Worm (Caenorhabditis elegans) whole organism, L2 larva: ENCODE data around the gene E01G6.1.

Source experiments
- C34F6.9 ChIP-seq: fragments of 150-350 bp; optimal IDR thresholded peaks from 2 replicates; lab custom pipeline; 2014; ENCODE audit warnings: missing biosample characterization, missing genetic modification characterization
- Y55F3AM.14 ChIP-seq: fragments of 200-800 bp; sonication (Bioruptor generic); optimal IDR thresholded peaks from 2 replicates; lab custom pipeline; 2018; ENCODE audit warnings: mild to moderate bottlenecking, missing genetic modification characterization, missing compliant biosample characterization
- alr-1 ChIP-seq: fragments of 150-350 bp; optimal IDR thresholded peaks from 2 replicates; lab custom pipeline; 2014; ENCODE audit warnings: missing biosample characterization, missing genetic modification characterization
- aly-2 ChIP-seq: fragments of 150-350 bp; optimal IDR thresholded peaks from 2 replicates; lab custom pipeline; 2014; ENCODE audit warnings: missing biosample characterization, missing genetic modification characterization
- ama-1 ChIP-seq: fragments of 150-350 bp; optimal IDR thresholded peaks from 2 replicates; lab custom pipeline; 2018; ENCODE audit warnings: inconsistent platforms
- blmp-1 ChIP-seq: sonication (generic microtip); optimal IDR thresholded peaks from 2 replicates; lab custom pipeline; 2017; ENCODE audit warnings: missing genetic modification characterization, mild to moderate bottlenecking, missing compliant biosample characterization, antibody characterized with exemption, moderate library complexity; ENCODE audit not compliant: insufficient read depth
- ceh-16 ChIP-seq: fragments of 150-350 bp; optimal IDR thresholded peaks from 2 replicates; lab custom pipeline; 2014; ENCODE audit warnings: missing biosample characterization, missing genetic modification characterization
- ceh-82 ChIP-seq: fragments of 150-350 bp; optimal IDR thresholded peaks from 2 replicates; lab custom pipeline; 2014; ENCODE audit warnings: missing biosample characterization, missing genetic modification characterization
- egl-27 ChIP-seq: sonication (generic microtip); optimal IDR thresholded peaks from 3 replicates; lab custom pipeline; 2017; ENCODE audit warnings: missing biosample characterization, missing genetic modification reagents, missing genetic modification characterization
- elt-1 ChIP-seq: fragments of 150-350 bp; optimal IDR thresholded peaks from 2 replicates; lab custom pipeline; 2014; ENCODE audit warnings: missing biosample characterization, missing genetic modification characterization
- elt-3 ChIP-seq: sonication (generic microtip); optimal IDR thresholded peaks from 2 replicates; lab custom pipeline; 2017; ENCODE audit warnings: missing biosample characterization, missing genetic modification characterization
- fos-1 ChIP-seq: fragments of 150-350 bp; optimal IDR thresholded peaks from 2 replicates; lab custom pipeline; 2014; ENCODE audit warnings: missing biosample characterization, missing genetic modification characterization
- gmeb-1 ChIP-seq: fragments of 150-350 bp; optimal IDR thresholded peaks from 2 replicates; lab custom pipeline; 2014; ENCODE audit warnings: missing biosample characterization, missing genetic modification characterization
- lin-11 ChIP-seq: fragments of 150-350 bp; sonication (generic microtip); optimal IDR thresholded peaks from 2 replicates; lab custom pipeline; 2014; ENCODE audit warnings: missing biosample characterization, missing genetic modification characterization, inconsistent platforms, mixed read lengths
- lin-13 ChIP-seq: fragments of 150-350 bp; optimal IDR thresholded peaks from 2 replicates; lab custom pipeline; 2014; ENCODE audit warnings: missing biosample characterization, missing genetic modification reagents, missing genetic modification characterization
- lin-39 ChIP-seq: fragments of 150-350 bp; optimal IDR thresholded peaks from 2 replicates; lab custom pipeline; 2014; ENCODE audit warnings: missing biosample characterization, missing genetic modification reagents, missing genetic modification characterization
- lsy-2 ChIP-seq, 2 experiments: fragments of 150-350 bp in 1 of 2; sonication (generic microtip) in 1 of 2; optimal IDR thresholded peaks; 2 replicates each; lab custom pipeline; 2014 to 2017; ENCODE audit warnings: missing biosample characterization in 2 of 2, missing genetic modification characterization in 2 of 2
- mab-5 ChIP-seq: fragments of 150-350 bp; optimal IDR thresholded peaks from 2 replicates; lab custom pipeline; 2014; ENCODE audit warnings: missing biosample characterization, missing genetic modification characterization
- mbf-1 ChIP-seq: sonication (generic microtip); optimal IDR thresholded peaks from 2 replicates; lab custom pipeline; 2017; ENCODE audit warnings: missing biosample characterization, missing genetic modification characterization
- mdl-1 ChIP-seq, 2 experiments: fragments of 150-350 bp in 1 of 2; sonication (generic microtip) in 1 of 2; optimal IDR thresholded peaks; 2 replicates each; lab custom pipeline; 2017; ENCODE audit warnings: missing biosample characterization in 2 of 2, missing genetic modification characterization in 2 of 2
- nhr-10 ChIP-seq: sonication (generic microtip); optimal IDR thresholded peaks from 2 replicates; lab custom pipeline; 2017; ENCODE audit warnings: missing biosample characterization, missing genetic modification characterization
- nhr-11 ChIP-seq: fragments of 150-350 bp; optimal IDR thresholded peaks from 2 replicates; lab custom pipeline; 2014; ENCODE audit warnings: missing biosample characterization, missing genetic modification characterization
- nhr-12 ChIP-seq: fragments of 150-350 bp; optimal IDR thresholded peaks from 2 replicates; lab custom pipeline; 2014; ENCODE audit warnings: missing biosample characterization, missing genetic modification characterization
- nhr-129 ChIP-seq: fragments of 150-350 bp; optimal IDR thresholded peaks from 2 replicates; lab custom pipeline; 2014; ENCODE audit warnings: missing biosample characterization, missing genetic modification characterization
- nhr-21 ChIP-seq: fragments of 150-350 bp; optimal IDR thresholded peaks from 2 replicates; lab custom pipeline; 2014; ENCODE audit warnings: missing biosample characterization, missing genetic modification characterization
- nhr-23 ChIP-seq: fragments of 150-350 bp; optimal IDR thresholded peaks from 2 replicates; lab custom pipeline; 2014; ENCODE audit warnings: missing biosample characterization, missing genetic modification reagents, missing genetic modification characterization
- nhr-237 ChIP-seq: fragments of 150-350 bp; optimal IDR thresholded peaks from 2 replicates; lab custom pipeline; 2014; ENCODE audit warnings: missing biosample characterization, missing genetic modification characterization
- nhr-6 ChIP-seq: fragments of 150-350 bp; optimal IDR thresholded peaks from 2 replicates; lab custom pipeline; 2014; ENCODE audit warnings: missing biosample characterization, missing genetic modification characterization
- nhr-77 ChIP-seq: fragments of 150-350 bp; optimal IDR thresholded peaks from 2 replicates; lab custom pipeline; 2014; ENCODE audit warnings: missing biosample characterization, missing genetic modification characterization
- skn-1 ChIP-seq: sonication (generic microtip); optimal IDR thresholded peaks from 2 replicates; lab custom pipeline; 2017; ENCODE audit warnings: missing biosample characterization, missing genetic modification characterization
- sma-3 ChIP-seq: sonication (generic microtip); optimal IDR thresholded peaks from 2 replicates; lab custom pipeline; 2016; ENCODE audit warnings: missing genetic modification reagents, missing genetic modification characterization, missing compliant biosample characterization
- sma-9 ChIP-seq, 2 experiments: fragments of 150-350 bp in 1 of 2; sonication (generic microtip) in 1 of 2; optimal IDR thresholded peaks; 2 replicates each; lab custom pipeline; 2014 to 2016; ENCODE audit warnings: missing genetic modification characterization in 2 of 2, mild to moderate bottlenecking in 1 of 2, missing biosample characterization in 1 of 2, missing compliant biosample characterization in 1 of 2, missing genetic modification reagents in 1 of 2, moderate library complexity in 1 of 2
- snpc-4 ChIP-seq: fragments of 150-350 bp; optimal IDR thresholded peaks from 2 replicates; lab custom pipeline; 2014; ENCODE audit warnings: missing biosample characterization, missing genetic modification characterization
- unc-39 ChIP-seq: fragments of 150-350 bp; optimal IDR thresholded peaks from 2 replicates; lab custom pipeline; 2014; ENCODE audit warnings: missing biosample characterization, missing genetic modification characterization
- unc-55 ChIP-seq: fragments of 150-350 bp; sonication (generic microtip); optimal IDR thresholded peaks from 3 replicates; lab custom pipeline; 2014; ENCODE audit warnings: missing biosample characterization, missing genetic modification reagents, missing genetic modification characterization
- zag-1 ChIP-seq: fragments of 150-350 bp; optimal IDR thresholded peaks from 2 replicates; lab custom pipeline; 2014; ENCODE audit warnings: missing biosample characterization, missing genetic modification characterization
- ztf-1 ChIP-seq: fragments of 200-800 bp; sonication (Bioruptor generic); conservative IDR thresholded peaks from 2 replicates; pipeline ENCODE4 v1.3.6; 2022; ENCODE audit warnings: missing genetic modification characterization, missing compliant biosample characterization
- ztf-11 ChIP-seq: sonication (generic microtip); optimal IDR thresholded peaks from 2 replicates; lab custom pipeline; 2017; ENCODE audit warnings: missing biosample characterization, missing genetic modification characterization
- ztf-4 ChIP-seq: fragments of 150-350 bp; optimal IDR thresholded peaks from 2 replicates; lab custom pipeline; 2014; ENCODE audit warnings: missing biosample characterization, missing genetic modification characterization

Gene E01G6.1

ce11 chrX:12260381-12260931, at the start of gene E01G6.1:
Gene E01G6.1, plus strand, starts transcription at chrX:12260881.
- no peak for TF ChIP-seq nhr-10 (tag; lab: Kevin White, UChicago)
- TF ChIP-seq unc-39 (tag; lab: Kevin White, UChicago) = no peak
- TF ChIP-seq lin-11 (tag; lab: Kevin White, UChicago) = no peak
- no peak for TF ChIP-seq Y55F3AM.14
- TF ChIP-seq nhr-237 (tag; lab: Kevin White, UChicago) = no peak
- TF ChIP-seq egl-27 (tag; lab: Kevin White, UChicago) = no peak
- TF ChIP-seq ztf-11 (tag; lab: Kevin White, UChicago) = no peak
- TF ChIP-seq sma-3 = no peak
- no peak for TF ChIP-seq mab-5 (tag; lab: Kevin White, UChicago)
- TF ChIP-seq ceh-16 (tag; lab: Kevin White, UChicago) = no peak
- TF ChIP-seq, all 48 proteins: peak for 0

ce11 chrX:12212801-12213200, 47.9 kb upstream of the E01G6.1 start, which contains the start of gene cab-1:
Gene cab-1, minus strand, starts transcription at chrX:12212901.
- TF ChIP-seq skn-1 (no peak), C34F6.9 (tag; lab: Kevin White, UChicago) (no peak), egl-27 (tag; lab: Kevin White, UChicago) (no peak), mdl-1 (tag; optimal IDR thresholded peaks at IDR 0.05; lab: Kevin White, UChicago) (no peak), nhr-6 (tag; lab: Kevin White, UChicago) (no peak), Y55F3AM.14 (no peak)

ce11 chrX:12216943-12217342, 43.7 kb upstream of the E01G6.1 start, which contains the start of gene C23H4.8:
Gene C23H4.8, plus strand, starts transcription at chrX:12217243.
- TF ChIP-seq nhr-12 (tag; lab: Kevin White, UChicago) (no peak), nhr-11 (no peak), nhr-237 (tag; lab: Kevin White, UChicago) (no peak), blmp-1 (tag; lab: Kevin White, UChicago) (no peak), sma-9 (GFP tag; optimal IDR thresholded peaks at IDR 0.05; lab: Kevin White, UChicago) (no peak), sma-9 (tag; optimal IDR thresholded peaks at IDR 0.05; lab: Kevin White, UChicago) (no peak), nhr-6 (tag; lab: Kevin White, UChicago) (no peak), gmeb-1 (no peak), egl-27 (tag; lab: Kevin White, UChicago) (no peak), ztf-1 (GFP tag; lab: Robert Waterston, UW) (no peak), unc-55 (no peak), ceh-82 (tag; lab: Kevin White, UChicago) (no peak), mdl-1 (tag; optimal IDR thresholded peaks at IDR 0.05; lab: Kevin White, UChicago) (no peak), nhr-77 (tag; lab: Kevin White, UChicago) (no peak), mab-5 (tag; lab: Kevin White, UChicago) (no peak), nhr-129 (tag; lab: Kevin White, UChicago) (no peak), lin-13 (GFP tag; lab: Kevin White, UChicago) (no peak)

- TF ChIP-seq Y55F3AM.14 = no peak
- TF ChIP-seq nhr-11 = no peak
- no peak for TF ChIP-seq nhr-6 (tag; lab: Kevin White, UChicago)
- TF ChIP-seq ceh-16 (tag; lab: Kevin White, UChicago) = no peak
- no peak for TF ChIP-seq elt-3
- no peak for TF ChIP-seq ama-1 (lab: Kevin White, UChicago)
- no peak for TF ChIP-seq sma-9 (GFP tag; optimal IDR thresholded peaks at IDR 0.05; lab: Kevin White, UChicago)
- TF ChIP-seq sma-9 (tag; optimal IDR thresholded peaks at IDR 0.05; lab: Kevin White, UChicago) = no peak
- TF ChIP-seq lin-11 (tag; lab: Kevin White, UChicago) = no peak
- TF ChIP-seq egl-27 (tag; lab: Kevin White, UChicago) = no peak
- no peak for TF ChIP-seq zag-1
- TF ChIP-seq, all 48 proteins: peak for 0
Measured at ce11 chrX:12219477-12219876, 41.2 kb upstream of the E01G6.1 start, which contains the start of gene cest-8. Gene cest-8, plus strand, starts transcription at chrX:12219660.

- TF ChIP-seq egl-27 (tag; lab: Kevin White, UChicago) = no peak
- no peak for TF ChIP-seq nhr-21
- no peak for TF ChIP-seq sma-9 (GFP tag; optimal IDR thresholded peaks at IDR 0.05; lab: Kevin White, UChicago)
- TF ChIP-seq sma-9 (tag; optimal IDR thresholded peaks at IDR 0.05; lab: Kevin White, UChicago) = no peak
- TF ChIP-seq elt-1 (tag; lab: Kevin White, UChicago) = no peak
- no peak for TF ChIP-seq aly-2 (tag; lab: Kevin White, UChicago)
- TF ChIP-seq nhr-23 (tag; lab: Kevin White, UChicago) = no peak
- no peak for TF ChIP-seq C34F6.9 (tag; lab: Kevin White, UChicago)
- no peak for TF ChIP-seq zag-1
- TF ChIP-seq fos-1 (tag; lab: Kevin White, UChicago) = no peak
- no peak for TF ChIP-seq mbf-1
- no peak for TF ChIP-seq lin-39 (tag; lab: Kevin White, UChicago)
- no peak for TF ChIP-seq alr-1
- TF ChIP-seq ztf-4 (tag; lab: Kevin White, UChicago) = no peak
- TF ChIP-seq sma-3 = no peak
- no peak for TF ChIP-seq lsy-2 (tag; optimal IDR thresholded peaks at IDR 0.05; lab: Kevin White, UChicago)
- TF ChIP-seq skn-1 = no peak
- no peak for TF ChIP-seq snpc-4
- TF ChIP-seq nhr-129 (tag; lab: Kevin White, UChicago) = no peak
- no peak for TF ChIP-seq nhr-237 (tag; lab: Kevin White, UChicago)
Measured at ce11 chrX:12221817-12222216, 38.9 kb upstream of the E01G6.1 start, which contains the start of gene cest-9.2. Gene cest-9.2, plus strand, starts transcription at chrX:12222117.
